Fruit fly (Drosophila melanogaster): Measurements from ENCODE around the gene Sas-6.

The Sas-6 gene

dm6 chr3R:29983073-29983544, 12.0 kb upstream of the Sas-6 start, which contains the start of gene CG7896:
TSS of gene CG7896 (plus strand) at chr3R:29983426.
- TF ChIP-seq CG14711 (tag; optimal IDR thresholded peaks at IDR 0.05) (no peak), toe (GFP tag; optimal IDR thresholded peaks at IDR 0.05) (no peak), bab1 (GFP tag; optimal IDR thresholded peaks at IDR 0.05) (no peak), CG12768 (GFP tag; optimal IDR thresholded peaks at IDR 0.05) (no peak)

dm6 chr3R:29983886-29984285, 11.3 kb upstream of the Sas-6 start:
- TF ChIP-seq cnc (optimal IDR thresholded peaks at IDR 0.05) (no peak), CG1620 (GFP tag; optimal IDR thresholded peaks at IDR 0.05) (no peak), Clk (GFP tag; optimal IDR thresholded peaks at IDR 0.05) (no peak), bab1 (GFP tag; optimal IDR thresholded peaks at IDR 0.05) (no peak), toe (GFP tag; optimal IDR thresholded peaks at IDR 0.05) (no peak), CG14711 (tag; optimal IDR thresholded peaks at IDR 0.05) (no peak), CG11617 (GFP tag; optimal IDR thresholded peaks at IDR 0.05) (no peak), cic (GFP tag; optimal IDR thresholded peaks at IDR 0.05) (no peak)

- TF ChIP-seq CG5204 (GFP tag; optimal IDR thresholded peaks at IDR 0.05) (no peak), toe (GFP tag; optimal IDR thresholded peaks at IDR 0.05) (no peak), tj (GFP tag; optimal IDR thresholded peaks at IDR 0.05) (no peak), cic (GFP tag; optimal IDR thresholded peaks at IDR 0.05) (no peak), kay (GFP tag; ENCODE audit: borderline replicate concordance) (no peak), Clk (GFP tag; optimal IDR thresholded peaks at IDR 0.05) (no peak)
Measured at dm6 chr3R:29985219-29985618, 9.9 kb upstream of the Sas-6 start.

dm6 chr3R:29990681-29991080, 4.5 kb upstream of the Sas-6 start:
- no peak for TF ChIP-seq bab1 (GFP tag; optimal IDR thresholded peaks at IDR 0.05)
- TF ChIP-seq cnc (optimal IDR thresholded peaks at IDR 0.05): no peak
- no peak for TF ChIP-seq CG12768 (GFP tag; optimal IDR thresholded peaks at IDR 0.05)
- TF ChIP-seq kay (GFP tag; ENCODE audit: borderline replicate concordance): no peak
- TF ChIP-seq ovo (GFP tag; optimal IDR thresholded peaks at IDR 0.05): no peak
- TF ChIP-seq toe (GFP tag; optimal IDR thresholded peaks at IDR 0.05): no peak
- TF ChIP-seq tj (GFP tag; optimal IDR thresholded peaks at IDR 0.05): no peak
- no peak for TF ChIP-seq CG33017 (tag; optimal IDR thresholded peaks at IDR 0.05)
- no peak for TF ChIP-seq Clk (GFP tag; optimal IDR thresholded peaks at IDR 0.05)
- TF ChIP-seq Crg-1 (GFP tag; optimal IDR thresholded peaks at IDR 0.05): no peak
- no peak for TF ChIP-seq CG7101 (tag; optimal IDR thresholded peaks at IDR 0.05)
- no peak for TF ChIP-seq pad (GFP tag; optimal IDR thresholded peaks at IDR 0.05)
- no peak for TF ChIP-seq CG1620 (GFP tag; optimal IDR thresholded peaks at IDR 0.05)
- TF ChIP-seq CG7045 (GFP tag; optimal IDR thresholded peaks at IDR 0.05): no peak
- no peak for TF ChIP-seq CG14711 (tag; optimal IDR thresholded peaks at IDR 0.05)
- TF ChIP-seq CG11617 (GFP tag; optimal IDR thresholded peaks at IDR 0.05): no peak

dm6 chr3R:29993134-29993533, 2.0 kb upstream of the Sas-6 start, which contains the start of gene Acph-1:
TSS of gene Acph-1 (minus strand) at chr3R:29993411.
- TF ChIP-seq CG1620 (GFP tag; optimal IDR thresholded peaks at IDR 0.05): no peak
- no peak for TF ChIP-seq CG5204 (GFP tag; optimal IDR thresholded peaks at IDR 0.05)
- TF ChIP-seq Mnt (GFP tag; optimal IDR thresholded peaks at IDR 0.05): no peak
- no peak for TF ChIP-seq pad (GFP tag; optimal IDR thresholded peaks at IDR 0.05)
- TF ChIP-seq CG7101 (tag; optimal IDR thresholded peaks at IDR 0.05): no peak
- peak; percentile 6 for TF ChIP-seq bab1 (GFP tag; optimal IDR thresholded peaks at IDR 0.05)
- TF ChIP-seq ovo (GFP tag; optimal IDR thresholded peaks at IDR 0.05): no peak

dm6 chr3R:29997607-29998236, 2.6 kb downstream of the Sas-6 start, which contains the start of the genes CG15525 and CG11504:
TSS of gene CG15525 (minus strand) at chr3R:29997676.
TSS of gene CG11504 (plus strand) at chr3R:29997900.
- TF ChIP-seq CG7101 (tag; optimal IDR thresholded peaks at IDR 0.05) (peak; percentile 18), CG1620 (GFP tag; optimal IDR thresholded peaks at IDR 0.05) (peak; percentile 23), CG14711 (tag; optimal IDR thresholded peaks at IDR 0.05) (peak; percentile 29), bab1 (GFP tag; optimal IDR thresholded peaks at IDR 0.05) (peak; percentile 55), cic (GFP tag; optimal IDR thresholded peaks at IDR 0.05) (no peak), pad (GFP tag; optimal IDR thresholded peaks at IDR 0.05) (no peak), ovo (GFP tag; optimal IDR thresholded peaks at IDR 0.05) (no peak), Mnt (GFP tag; optimal IDR thresholded peaks at IDR 0.05) (peak; percentile 42)

- no peak for TF ChIP-seq kay (GFP tag; ENCODE audit: borderline replicate concordance)
- no peak for TF ChIP-seq CG7045 (GFP tag; optimal IDR thresholded peaks at IDR 0.05)
- TF ChIP-seq ovo (GFP tag; optimal IDR thresholded peaks at IDR 0.05): no peak
- TF ChIP-seq CG11617 (GFP tag; optimal IDR thresholded peaks at IDR 0.05): no peak
- TF ChIP-seq bab1 (GFP tag; optimal IDR thresholded peaks at IDR 0.05): no peak
- no peak for TF ChIP-seq CG33017 (tag; optimal IDR thresholded peaks at IDR 0.05)
- no peak for TF ChIP-seq CG12768 (GFP tag; optimal IDR thresholded peaks at IDR 0.05)
- TF ChIP-seq Crg-1 (GFP tag; optimal IDR thresholded peaks at IDR 0.05): no peak
- TF ChIP-seq CG1620 (GFP tag; optimal IDR thresholded peaks at IDR 0.05): no peak
- TF ChIP-seq tj (GFP tag; optimal IDR thresholded peaks at IDR 0.05): no peak
- no peak for TF ChIP-seq cic (GFP tag; optimal IDR thresholded peaks at IDR 0.05)
Measured at dm6 chr3R:29999495-29999894, 4.3 kb downstream of the Sas-6 start, which contains the start of gene CG34298. TSS of gene CG34298 (plus strand) at chr3R:29999795.

Measured in whole organism, adult.